Worm (Caenorhabditis elegans): Measurements from ENCODE around the gene B0001.5.
A peak's percentile ranks its signal among the peaks of the same experiment; 100 is the strongest.

B0001.5 gene

ce11 chrIV:12160421-12160820 lies 17.3 kb upstream of the B0001.5 start:
- TF ChIP-seq ztf-4 (tag; optimal IDR thresholded peaks at IDR 0.05) (no peak), lsy-2 (tag; optimal IDR thresholded peaks at IDR 0.05) (no peak), ZK546.5 (tag; optimal IDR thresholded peaks at IDR 0.05) (no peak), lin-13 (GFP tag; optimal IDR thresholded peaks at IDR 0.05) (no peak), mdl-1 (tag; optimal IDR thresholded peaks at IDR 0.05) (no peak), nhr-21 (tag; optimal IDR thresholded peaks at IDR 0.05) (no peak), fos-1 (tag; optimal IDR thresholded peaks at IDR 0.05) (no peak), peb-1 (tag; optimal IDR thresholded peaks at IDR 0.05) (no peak), nhr-6 (tag; optimal IDR thresholded peaks at IDR 0.05) (no peak), elt-1 (tag; optimal IDR thresholded peaks at IDR 0.05) (no peak), C34F6.9 (tag; optimal IDR thresholded peaks at IDR 0.05) (no peak), gmeb-1 (tag; optimal IDR thresholded peaks at IDR 0.05) (no peak), nhr-237 (tag; optimal IDR thresholded peaks at IDR 0.05) (no peak), R02D3.7 (tag; optimal IDR thresholded peaks at IDR 0.05) (no peak), nhr-77 (tag; optimal IDR thresholded peaks at IDR 0.05) (no peak), ceh-16 (tag; optimal IDR thresholded peaks at IDR 0.05) (no peak), lin-39 (tag; optimal IDR thresholded peaks at IDR 0.05) (no peak), nhr-10 (tag; optimal IDR thresholded peaks at IDR 0.05) (no peak)

ce11 chrIV:12157915-12158314 lies 14.8 kb upstream of the B0001.5 start:
- TF ChIP-seq elt-3 (tag; optimal IDR thresholded peaks at IDR 0.05) (no peak), nhr-129 (tag; optimal IDR thresholded peaks at IDR 0.05) (peak; percentile 62)

- peak; percentile 34 for TF ChIP-seq crh-2 (tag; optimal IDR thresholded peaks at IDR 0.05)
- TF ChIP-seq zag-1 (tag; optimal IDR thresholded peaks at IDR 0.05) = no peak
- TF ChIP-seq nhr-129 (tag; optimal IDR thresholded peaks at IDR 0.05) = peak; percentile 67
- TF ChIP-seq nhr-12 (tag; optimal IDR thresholded peaks at IDR 0.05) = no peak
- TF ChIP-seq C34F6.9 (tag; optimal IDR thresholded peaks at IDR 0.05) = peak; percentile 64
- no peak for TF ChIP-seq alr-1 (tag; optimal IDR thresholded peaks at IDR 0.05)
- TF ChIP-seq lsy-2 (tag; optimal IDR thresholded peaks at IDR 0.05) = peak in 1 of 2 experiments; percentile 27
- TF ChIP-seq mab-5 (tag; optimal IDR thresholded peaks at IDR 0.05) = no peak
- no peak for TF ChIP-seq unc-55 (GFP tag; optimal IDR thresholded peaks at IDR 0.05)
- no peak for TF ChIP-seq egl-27 (tag; optimal IDR thresholded peaks at IDR 0.05)
- no peak for TF ChIP-seq F13H6.1 (tag; optimal IDR thresholded peaks at IDR 0.05)
Observed at ce11 chrIV:12156642-12157233, 13.6 kb upstream of the B0001.5 start, which contains the start of gene eri-12. Gene eri-12 (plus strand): TSS chrIV:12156838.

- TF ChIP-seq nhr-21 (tag; optimal IDR thresholded peaks at IDR 0.05) (no peak), aly-2 (tag; optimal IDR thresholded peaks at IDR 0.05) (no peak), alr-1 (tag; optimal IDR thresholded peaks at IDR 0.05) (no peak), ZK546.5 (tag; optimal IDR thresholded peaks at IDR 0.05) (no peak), ceh-82 (tag; optimal IDR thresholded peaks at IDR 0.05) (no peak), lin-13 (GFP tag; optimal IDR thresholded peaks at IDR 0.05) (no peak), mdl-1 (tag; optimal IDR thresholded peaks at IDR 0.05) (no peak), nhr-77 (tag; optimal IDR thresholded peaks at IDR 0.05) (no peak), mab-5 (tag; optimal IDR thresholded peaks at IDR 0.05) (no peak), crh-2 (tag; optimal IDR thresholded peaks at IDR 0.05) (no peak), unc-55 (GFP tag; optimal IDR thresholded peaks at IDR 0.05) (no peak), unc-39 (tag; optimal IDR thresholded peaks at IDR 0.05) (no peak), egl-27 (tag; optimal IDR thresholded peaks at IDR 0.05) (no peak), zag-1 (tag; optimal IDR thresholded peaks at IDR 0.05) (no peak), mbf-1 (tag; optimal IDR thresholded peaks at IDR 0.05) (no peak), F13H6.1 (tag; optimal IDR thresholded peaks at IDR 0.05) (no peak), ztf-4 (tag; optimal IDR thresholded peaks at IDR 0.05) (no peak), R02D3.7 (tag; optimal IDR thresholded peaks at IDR 0.05) (no peak), sma-3 (GFP tag; optimal IDR thresholded peaks at IDR 0.05) (no peak)
Observed at ce11 chrIV:12154195-12154677, 11.1 kb upstream of the B0001.5 start, which contains the start of gene B0001.7. Gene B0001.7 (minus strand): TSS chrIV:12154245.

ce11 chrIV:12150877-12151276 lies 7.7 kb upstream of the B0001.5 start, which contains the start of gene B0001.2:
Gene B0001.2 (minus strand): TSS chrIV:12150977.
- TF ChIP-seq mdl-1 (tag; optimal IDR thresholded peaks at IDR 0.05) (no peak), nhr-237 (tag; optimal IDR thresholded peaks at IDR 0.05) (no peak), unc-39 (tag; optimal IDR thresholded peaks at IDR 0.05) (no peak), nhr-25 (tag; optimal IDR thresholded peaks at IDR 0.05) (no peak), elt-1 (tag; optimal IDR thresholded peaks at IDR 0.05) (no peak), lin-11 (tag; optimal IDR thresholded peaks at IDR 0.05) (no peak), dmd-4 (tag; optimal IDR thresholded peaks at IDR 0.05) (no peak), nhr-23 (tag; optimal IDR thresholded peaks at IDR 0.05) (no peak), blmp-1 (tag; optimal IDR thresholded peaks at IDR 0.05; ENCODE audit: insufficient read depth) (no peak), fos-1 (tag; optimal IDR thresholded peaks at IDR 0.05) (no peak), nhr-21 (tag; optimal IDR thresholded peaks at IDR 0.05) (no peak), elt-3 (tag; optimal IDR thresholded peaks at IDR 0.05) (no peak), zag-1 (tag; optimal IDR thresholded peaks at IDR 0.05) (no peak), nhr-10 (tag; optimal IDR thresholded peaks at IDR 0.05) (no peak), sem-4 (tag; optimal IDR thresholded peaks at IDR 0.05) (no peak), R02D3.7 (tag; optimal IDR thresholded peaks at IDR 0.05) (no peak), aly-2 (tag; optimal IDR thresholded peaks at IDR 0.05) (no peak), F13H6.1 (tag; optimal IDR thresholded peaks at IDR 0.05) (no peak), egl-27 (tag; optimal IDR thresholded peaks at IDR 0.05) (no peak), Y55F3AM.14 (GFP tag; optimal IDR thresholded peaks at IDR 0.05) (no peak)

All from whole organism, L2 larva.